Worm (Caenorhabditis elegans) whole organism, L2 larva: Measurements from ENCODE around the gene F59A1.16.

Experiments used
- alr-1 ChIP-seq: fragments of 150-350 bp; optimal IDR thresholded peaks from 2 replicates; lab custom pipeline; 2014; ENCODE audit warnings: missing biosample characterization, missing genetic modification characterization
- ceh-82 ChIP-seq: fragments of 150-350 bp; optimal IDR thresholded peaks from 2 replicates; lab custom pipeline; 2014; ENCODE audit warnings: missing biosample characterization, missing genetic modification characterization
- crh-2 ChIP-seq: sonication (generic microtip); optimal IDR thresholded peaks from 2 replicates; lab custom pipeline; 2017; ENCODE audit warnings: missing biosample characterization, missing genetic modification characterization
- dmd-4 ChIP-seq: sonication (generic microtip); optimal IDR thresholded peaks from 2 replicates; lab custom pipeline; 2017; ENCODE audit warnings: missing biosample characterization, missing genetic modification characterization
- egl-27 ChIP-seq: sonication (generic microtip); optimal IDR thresholded peaks from 3 replicates; lab custom pipeline; 2017; ENCODE audit warnings: missing biosample characterization, missing genetic modification reagents, missing genetic modification characterization
- elt-1 ChIP-seq: fragments of 150-350 bp; optimal IDR thresholded peaks from 2 replicates; lab custom pipeline; 2014; ENCODE audit warnings: missing biosample characterization, missing genetic modification characterization
- mdl-1 ChIP-seq, 2 experiments: fragments of 150-350 bp in 1 of 2; sonication (generic microtip) in 1 of 2; optimal IDR thresholded peaks; 2 replicates each; lab custom pipeline; 2017; ENCODE audit warnings: missing biosample characterization in 2 of 2, missing genetic modification characterization in 2 of 2
- nhr-12 ChIP-seq: fragments of 150-350 bp; optimal IDR thresholded peaks from 2 replicates; lab custom pipeline; 2014; ENCODE audit warnings: missing biosample characterization, missing genetic modification characterization
- snpc-4 ChIP-seq: fragments of 150-350 bp; optimal IDR thresholded peaks from 2 replicates; lab custom pipeline; 2014; ENCODE audit warnings: missing biosample characterization, missing genetic modification characterization
- ztf-1 ChIP-seq: fragments of 200-800 bp; sonication (Bioruptor generic); conservative IDR thresholded peaks from 2 replicates; pipeline ENCODE4 v1.3.6; 2022; ENCODE audit warnings: missing genetic modification characterization, missing compliant biosample characterization
- ztf-11 ChIP-seq: sonication (generic microtip); optimal IDR thresholded peaks from 2 replicates; lab custom pipeline; 2017; ENCODE audit warnings: missing biosample characterization, missing genetic modification characterization

ce11 chrV:17718647-17719046 is 33.9 kb upstream of the F59A1.16 start, which contains the start of gene str-77:
- TF ChIP-seq crh-2 (tag; lab: Kevin White, UChicago), result no peak
- TF ChIP-seq alr-1 (tag; lab: Kevin White, UChicago), result no peak
- no peak for TF ChIP-seq snpc-4 (tag; lab: Kevin White, UChicago)
- no peak for TF ChIP-seq dmd-4 (tag; lab: Kevin White, UChicago)
- TF ChIP-seq nhr-12, result no peak
- no peak for TF ChIP-seq ceh-82 (tag; lab: Kevin White, UChicago)
- no peak for TF ChIP-seq mdl-1 (tag; optimal IDR thresholded peaks at IDR 0.05; lab: Kevin White, UChicago)
- no peak for TF ChIP-seq elt-1 (tag; lab: Kevin White, UChicago)
- TF ChIP-seq egl-27 (tag; lab: Kevin White, UChicago), result no peak
- no peak for TF ChIP-seq ztf-1 (GFP tag; lab: Robert Waterston, UW)
- no peak for TF ChIP-seq ztf-11
